Fruit fly (Drosophila melanogaster): ENCODE results near the gene CG31810.

Gene CG31810

DNA sequence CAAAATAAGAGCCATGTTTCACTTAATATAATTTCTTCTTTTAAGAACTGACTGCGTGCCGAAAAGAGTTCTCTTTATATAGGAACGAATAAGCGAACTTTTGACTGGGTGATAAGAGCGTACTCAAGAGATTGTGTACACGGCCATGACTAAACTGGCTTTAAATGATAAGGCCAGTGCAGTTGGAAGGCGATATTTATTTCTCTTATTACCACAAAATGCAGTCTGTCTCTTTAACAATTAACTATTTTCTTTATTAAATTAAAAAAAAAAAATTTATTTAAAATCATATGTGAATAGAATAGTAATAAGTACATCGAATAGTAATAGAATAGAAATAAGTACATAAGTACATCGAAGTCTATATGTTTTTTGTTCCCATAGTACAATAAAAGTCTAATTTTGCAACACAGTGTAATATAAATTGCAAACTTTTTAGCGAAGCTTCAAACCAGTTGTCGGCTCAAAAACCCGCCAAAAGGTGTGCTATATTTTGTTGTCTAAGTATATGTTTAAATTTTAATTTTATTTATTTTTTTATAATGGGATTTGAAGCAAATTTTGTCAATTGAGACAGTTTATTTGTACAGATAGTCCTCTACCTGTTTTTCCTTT lies at the start of gene CG31810:
Gene CG31810, minus strand, starts transcription at position 51 of the 615 bp plus-strand sequence.
- TF ChIP-seq noc (tag; optimal IDR thresholded peaks at IDR 0.05) = no peak

DNA sequence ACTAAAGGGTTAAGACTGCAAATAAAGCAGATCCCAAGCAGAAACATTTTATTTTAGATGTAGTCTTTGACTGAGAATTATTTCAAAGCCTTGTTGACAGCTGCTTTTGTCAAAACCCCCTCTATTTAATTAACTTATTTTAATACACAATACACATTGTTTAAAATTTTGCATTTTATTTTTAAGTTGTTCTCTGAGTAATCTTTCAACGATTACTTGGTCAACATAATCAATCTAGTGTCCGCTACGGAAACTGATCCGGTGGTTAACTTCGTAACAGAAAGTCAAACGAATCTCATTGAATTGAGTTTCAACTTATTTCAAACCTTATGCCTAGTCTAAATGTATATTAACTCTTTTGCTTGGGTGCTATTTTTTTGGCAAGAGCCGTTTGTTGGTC lies 48.2 kb upstream of the CG31810 start, which contains the start of gene CG31805:
Gene CG31805, minus strand, starts transcription at position 101 of the 400 bp plus-strand sequence.
- TF ChIP-seq noc (tag; optimal IDR thresholded peaks at IDR 0.05) = no peak

- no peak for TF ChIP-seq noc (tag; optimal IDR thresholded peaks at IDR 0.05)
Observed at dm6 chr2L:16889608-16890007, 37.4 kb upstream of the CG31810 start, which contains the start of gene CG42556. TSS of gene CG42556 (plus strand) at chr2L:16889908.

DNA sequence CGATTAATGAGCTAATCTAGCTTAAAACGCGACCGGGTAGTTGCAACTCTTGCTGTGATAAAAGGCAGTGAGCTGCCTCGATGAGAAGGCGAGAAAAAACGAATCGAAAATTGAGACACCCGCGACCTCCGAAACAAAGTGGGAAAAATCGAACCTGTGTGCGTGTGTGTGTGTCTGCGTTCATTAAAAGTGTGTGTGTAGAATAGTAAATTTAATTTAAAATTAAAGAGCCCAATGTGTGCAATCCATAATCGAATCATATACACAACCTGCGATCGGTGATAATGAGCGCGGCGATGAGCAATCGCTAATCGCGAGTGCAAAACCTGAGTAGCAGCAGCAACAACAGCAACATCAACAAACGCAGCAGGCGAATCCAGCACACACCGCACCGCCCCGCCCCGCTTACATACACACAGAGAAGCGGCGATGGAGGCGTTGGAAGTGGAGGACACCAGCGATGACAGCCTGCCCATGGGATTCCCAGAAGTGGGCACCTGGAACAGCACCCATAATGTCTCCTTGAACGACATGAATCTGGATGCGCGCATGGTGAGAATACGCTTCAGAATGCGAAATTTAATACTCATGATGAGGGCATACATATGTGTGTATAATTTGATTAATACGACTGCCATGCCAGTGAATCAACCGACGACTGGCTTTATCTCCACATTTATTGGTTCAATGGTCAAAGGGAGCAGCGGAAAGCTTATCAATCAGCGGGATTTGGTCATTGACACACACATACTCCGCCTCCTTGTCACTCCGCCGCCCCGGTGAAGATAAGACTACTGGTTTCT lies 36.6 kb upstream of the CG31810 start:
- peak; percentile 51 for TF ChIP-seq noc (tag; optimal IDR thresholded peaks at IDR 0.05)

- TF ChIP-seq noc (tag; optimal IDR thresholded peaks at IDR 0.05) = peak; percentile 53
Observed at dm6 chr2L:16887660-16888573, 35.7 kb upstream of the CG31810 start, which contains the start of the genes osi and tweek. TSS of gene osi (minus strand) at chr2L:16887966. TSS of gene tweek (plus strand) at chr2L:16888490.

DNA sequence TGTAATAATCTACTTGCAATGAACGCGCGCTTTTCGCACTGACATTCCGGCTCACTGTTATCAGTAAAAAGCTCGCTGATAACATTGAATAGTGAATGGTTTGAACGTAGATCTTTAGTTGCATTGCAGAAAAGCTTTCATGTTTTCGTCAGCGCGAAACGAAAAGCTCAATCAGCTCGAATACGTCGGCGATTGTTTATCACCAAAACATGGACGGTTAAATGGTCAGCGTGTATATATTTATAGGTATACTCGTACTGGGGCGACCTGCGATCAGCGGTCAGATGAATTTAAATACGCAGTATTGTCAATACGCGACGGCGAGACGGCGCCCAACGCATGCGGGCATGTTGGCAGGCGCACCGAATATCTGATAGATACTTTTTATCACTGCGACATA lies 34.3 kb upstream of the CG31810 start:
- peak; percentile 44 for TF ChIP-seq noc (tag; optimal IDR thresholded peaks at IDR 0.05)

dm6 chr2L:16885347-16885746 lies 33.2 kb upstream of the CG31810 start:
- TF ChIP-seq noc (tag; optimal IDR thresholded peaks at IDR 0.05) = no peak

dm6 chr2L:16884702-16885101 lies 32.5 kb upstream of the CG31810 start:
- TF ChIP-seq noc (tag; optimal IDR thresholded peaks at IDR 0.05) = no peak

DNA sequence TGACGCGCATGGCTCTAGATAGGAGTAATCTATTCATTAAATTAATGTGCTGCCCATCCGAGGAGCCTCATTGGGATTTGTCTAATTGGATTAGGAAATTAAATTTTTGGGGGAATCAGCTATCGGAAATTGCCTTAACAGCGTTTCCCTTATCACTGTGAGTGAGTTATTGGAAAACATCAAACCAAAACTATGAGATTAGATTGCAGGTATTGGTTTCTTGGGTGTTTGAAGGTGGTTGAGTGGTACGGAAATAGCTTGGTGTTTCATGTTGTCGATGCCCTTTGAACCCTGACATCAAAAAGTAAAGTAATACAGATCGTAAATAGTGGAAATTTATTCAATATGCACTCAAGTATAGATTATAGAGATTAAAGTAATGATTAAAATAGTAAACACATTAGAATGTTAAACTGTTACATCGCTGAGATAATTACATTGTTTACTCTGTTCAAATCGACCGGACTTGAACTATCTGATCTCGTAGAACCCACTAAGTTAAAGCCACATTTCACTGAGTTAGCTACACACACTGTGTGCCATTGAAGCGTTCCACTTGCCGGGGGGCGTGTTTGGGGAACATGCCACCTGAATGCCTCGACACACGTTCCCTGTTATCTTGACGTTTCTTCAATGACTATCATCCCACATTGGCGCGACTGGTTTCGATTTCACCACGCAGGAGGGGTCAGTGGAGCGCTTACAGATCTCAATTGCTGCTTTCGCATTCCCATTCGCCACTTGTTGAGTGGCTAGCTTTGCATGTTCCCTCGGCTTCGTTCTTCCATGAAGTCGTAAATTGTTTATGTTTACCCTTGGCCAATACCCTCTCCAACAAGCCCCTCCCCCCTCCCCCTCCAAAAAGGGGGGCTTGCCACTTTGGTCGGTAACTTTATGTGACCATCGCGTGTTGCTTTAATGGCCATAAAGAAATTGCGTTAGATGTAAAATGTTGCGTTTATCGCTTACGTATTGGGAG lies 31.0 kb upstream of the CG31810 start:
- TF ChIP-seq noc (tag; optimal IDR thresholded peaks at IDR 0.05) = no peak

dm6 chr2L:16882372-16882771 lies 30.2 kb upstream of the CG31810 start:
- TF ChIP-seq noc (tag; optimal IDR thresholded peaks at IDR 0.05) = no peak

DNA sequence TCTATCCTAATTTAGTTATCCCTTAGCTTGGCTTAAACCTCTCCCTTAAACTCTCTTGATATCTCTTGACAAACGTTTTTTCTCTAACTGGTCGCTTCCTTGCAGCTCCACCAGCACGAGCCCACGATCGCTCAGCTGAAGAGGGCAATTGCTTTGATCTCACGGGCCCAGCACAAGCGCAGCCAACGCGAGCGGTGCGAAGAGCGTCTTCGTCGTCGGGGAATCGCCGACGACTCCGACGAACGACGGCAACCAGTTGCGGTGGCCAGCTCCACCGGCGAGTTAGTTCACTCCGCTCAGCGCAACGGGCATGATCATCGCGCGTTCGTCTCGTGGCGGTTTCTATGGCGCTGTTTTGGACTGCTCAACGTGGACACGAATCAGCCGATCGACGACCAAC lies 28.8 kb upstream of the CG31810 start:
- TF ChIP-seq noc (tag; optimal IDR thresholded peaks at IDR 0.05) = peak; percentile 5

DNA sequence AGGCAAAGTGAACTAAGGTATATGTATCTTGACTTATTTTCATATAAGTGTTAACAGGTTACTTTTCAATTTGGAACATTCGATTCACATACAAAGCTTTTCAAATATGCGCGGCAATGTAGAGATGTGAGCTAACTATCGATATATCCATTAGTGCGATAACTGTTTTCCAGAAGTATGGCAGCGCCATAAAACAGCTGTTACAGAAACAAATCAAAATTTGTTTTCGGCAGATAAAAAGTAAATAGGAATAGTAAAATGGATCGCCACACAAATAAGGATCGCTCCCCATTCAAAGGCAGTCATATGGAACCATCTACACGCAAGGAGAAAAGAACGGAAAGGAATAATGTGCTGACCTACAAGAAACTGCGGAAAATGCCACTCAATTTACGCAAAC lies 27.1 kb upstream of the CG31810 start, which contains the start of the genes CG32832, CG31743 and CG34313:
Gene CG32832, minus strand, starts transcription at position 3 of the 400 bp plus-strand sequence.
Gene CG31743, plus strand, starts transcription at position 230 of the 400 bp plus-strand sequence.
Gene CG34313, plus strand, starts transcription at position 230 of the 400 bp plus-strand sequence.
- no peak for TF ChIP-seq noc (tag; optimal IDR thresholded peaks at IDR 0.05)

DNA sequence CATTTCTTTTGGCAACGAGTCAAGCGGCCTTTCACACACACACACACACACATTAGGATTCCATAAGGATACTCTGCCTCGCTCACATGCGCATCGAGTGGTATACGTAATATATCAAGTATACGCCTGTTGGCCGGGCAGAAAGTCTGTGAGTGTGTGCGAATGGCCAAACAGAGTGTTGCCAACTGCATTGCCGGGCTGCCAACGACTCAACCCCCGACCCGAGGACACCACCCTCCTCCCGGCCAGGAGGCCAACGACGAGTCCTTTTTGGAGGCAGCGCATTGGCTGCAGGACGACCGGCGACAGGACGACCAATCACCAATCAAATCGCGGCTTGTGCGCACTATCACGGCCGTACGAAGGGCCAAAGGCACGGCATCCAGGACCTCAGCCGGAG lies 25.5 kb upstream of the CG31810 start:
- TF ChIP-seq noc (tag; optimal IDR thresholded peaks at IDR 0.05) = no peak

DNA sequence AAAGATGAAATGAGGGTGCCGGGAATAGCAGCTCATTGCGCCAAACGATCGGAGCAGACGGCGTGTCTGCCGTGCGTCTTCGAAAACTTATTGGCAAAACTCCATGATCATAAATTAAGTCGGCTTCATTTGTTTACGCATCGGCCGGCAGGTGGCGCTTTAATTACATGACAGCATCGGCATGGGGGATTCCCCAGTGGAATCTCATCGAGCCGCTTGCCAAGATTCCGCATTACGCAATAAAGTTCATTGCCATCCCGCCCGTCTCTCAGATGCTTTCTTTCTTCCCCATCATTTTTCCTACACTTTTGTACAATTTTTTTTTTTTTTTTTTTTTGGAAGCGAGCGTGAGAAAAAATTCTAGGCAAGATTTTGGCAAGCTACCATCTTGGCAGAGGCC lies 24.4 kb upstream of the CG31810 start:
- TF ChIP-seq noc (tag; optimal IDR thresholded peaks at IDR 0.05) = no peak

Data from whole organism, larva.